Fruit fly (Drosophila melanogaster) whole organism, adult: Measurements from ENCODE around the gene CG8837.

Experiments
- CG11617 ChIP-seq: fragments of 200-800 bp; sonication (Bioruptor generic); optimal IDR thresholded peaks from 2 replicates; lab custom pipeline; 2017; ENCODE audit warnings: mild to moderate bottlenecking, missing biosample characterization, missing genetic modification reagents, missing genetic modification characterization
- CG12768 ChIP-seq: fragments of 200-800 bp; sonication (Bioruptor generic); optimal IDR thresholded peaks from 2 replicates; lab custom pipeline; 2017; ENCODE audit warnings: missing biosample characterization, missing genetic modification characterization, mild to moderate bottlenecking, moderate library complexity, missing genetic modification reagents
- CG14711 ChIP-seq: fragments of 200-800 bp; sonication (Bioruptor generic); optimal IDR thresholded peaks from 2 replicates; lab custom pipeline; 2018; ENCODE audit warnings: missing biosample characterization, mild to moderate bottlenecking, missing genetic modification characterization, moderate library complexity
- CG1620 ChIP-seq: fragments of 200-800 bp; sonication (Bioruptor generic); optimal IDR thresholded peaks from 2 replicates; lab custom pipeline; 2016; ENCODE audit warnings: missing biosample characterization, missing genetic modification characterization
- CG33017 ChIP-seq: fragments of 200-800 bp; sonication (Bioruptor generic); optimal IDR thresholded peaks from 2 replicates; lab custom pipeline; 2018; ENCODE audit warnings: missing biosample characterization, mild to moderate bottlenecking, missing genetic modification characterization, moderate library complexity
- CG5204 ChIP-seq: fragments of 200-800 bp; sonication (Bioruptor generic); optimal IDR thresholded peaks from 2 replicates; lab custom pipeline; 2016; ENCODE audit warnings: missing biosample characterization, missing genetic modification characterization
- CG7045 ChIP-seq: fragments of 200-800 bp; sonication (Bioruptor generic); optimal IDR thresholded peaks from 2 replicates; lab custom pipeline; 2017; ENCODE audit warnings: missing biosample characterization, mild to moderate bottlenecking, missing genetic modification characterization
- CG7101 ChIP-seq: fragments of 200-800 bp; sonication (Bioruptor generic); optimal IDR thresholded peaks from 2 replicates; lab custom pipeline; 2018; ENCODE audit warnings: missing biosample characterization, mild to moderate bottlenecking, missing genetic modification characterization, moderate library complexity
- Clk ChIP-seq: fragments of 200-800 bp; sonication (Bioruptor generic); optimal IDR thresholded peaks from 2 replicates; lab custom pipeline; 2017; ENCODE audit warnings: missing biosample characterization, missing genetic modification characterization
- Crg-1 ChIP-seq: fragments of 200-800 bp; sonication (Bioruptor generic); optimal IDR thresholded peaks from 2 replicates; lab custom pipeline; 2016; ENCODE audit warnings: missing biosample characterization, missing genetic modification characterization
- Hr96 ChIP-seq: fragments of 200-800 bp; sonication (Bioruptor generic); optimal IDR thresholded peaks from 2 replicates; lab custom pipeline; 2016; ENCODE audit warnings: missing biosample characterization, missing genetic modification characterization
- Mnt ChIP-seq: fragments of 200-800 bp; sonication (Bioruptor generic); optimal IDR thresholded peaks from 2 replicates; lab custom pipeline; 2016; ENCODE audit warnings: missing biosample characterization, mild to moderate bottlenecking, missing genetic modification characterization
- bab1 ChIP-seq: fragments of 200-800 bp; sonication (Bioruptor generic); optimal IDR thresholded peaks from 3 replicates; lab custom pipeline; 2019; ENCODE audit warnings: missing biosample characterization, mild to moderate bottlenecking, missing genetic modification characterization, moderate library complexity
- cic ChIP-seq: fragments of 200-800 bp; sonication (Bioruptor generic); optimal IDR thresholded peaks from 2 replicates; lab custom pipeline; 2017; ENCODE audit warnings: missing biosample characterization, mild to moderate bottlenecking, missing genetic modification characterization, moderate library complexity
- cnc ChIP-seq, 2 experiments: fragments of >200 bp; optimal IDR thresholded peaks; 2 replicates each; lab custom pipeline; 2017
- kay ChIP-seq: fragments of 200-800 bp; sonication (Bioruptor generic); peaks from one replicate; lab custom pipeline; 2016; ENCODE audit warnings: missing biosample characterization, missing genetic modification characterization, borderline replicate concordance
- ovo ChIP-seq: fragments of 200-800 bp; sonication (Bioruptor generic); optimal IDR thresholded peaks from 2 replicates; lab custom pipeline; 2016; ENCODE audit warnings: missing biosample characterization, missing genetic modification characterization
- pad ChIP-seq: fragments of 200-800 bp; sonication (Bioruptor generic); optimal IDR thresholded peaks from 3 replicates; lab custom pipeline; 2017; ENCODE audit warnings: missing biosample characterization, missing genetic modification characterization, mild to moderate bottlenecking, moderate library complexity, missing genetic modification reagents
- tj ChIP-seq: fragments of 200-800 bp; sonication (Bioruptor generic); optimal IDR thresholded peaks from 3 replicates; lab custom pipeline; 2017; ENCODE audit warnings: missing biosample characterization, mild to moderate bottlenecking, missing genetic modification characterization, moderate library complexity
- toe ChIP-seq: fragments of 200-800 bp; sonication (Bioruptor generic); optimal IDR thresholded peaks from 2 replicates; lab custom pipeline; 2016; ENCODE audit warnings: missing biosample characterization, missing genetic modification characterization

The CG8837 gene

dm6 chr2L:3368425-3368824 lies 48.4 kb downstream of the CG8837 start:
- TF ChIP-seq CG1620 (GFP tag; lab: Kevin White, UChicago) (no peak), kay (peak; percentile 94)

dm6 chr2L:3369083-3369653 lies 49.1 kb downstream of the CG8837 start:
- peak; percentile 36 for TF ChIP-seq tj
- no peak for TF ChIP-seq CG5204 (GFP tag; lab: Kevin White, UChicago)
- TF ChIP-seq Hr96 (GFP tag; lab: Kevin White, UChicago): no peak
- TF ChIP-seq ovo: no peak
- TF ChIP-seq cic: peak; percentile 83
- peak; percentile 5 for TF ChIP-seq bab1 (GFP tag; lab: Kevin White, UChicago)
- TF ChIP-seq Crg-1 (GFP tag; lab: Kevin White, UChicago): no peak
- TF ChIP-seq kay: peak; percentile 84
- peak; percentile 6 for TF ChIP-seq CG33017 (tag; lab: Kevin White, UChicago)
- peak; percentile 10 for TF ChIP-seq pad (GFP tag; lab: Kevin White, UChicago)
- TF ChIP-seq CG1620 (GFP tag; lab: Kevin White, UChicago): no peak
- TF ChIP-seq CG7045 (GFP tag; lab: Kevin White, UChicago): no peak
- TF ChIP-seq CG14711: no peak
- TF ChIP-seq CG12768 (GFP tag; lab: Kevin White, UChicago): peak; percentile 14
- TF ChIP-seq CG7101 (tag; lab: Kevin White, UChicago): no peak
- no peak for TF ChIP-seq toe (GFP tag; lab: Kevin White, UChicago)
- no peak for TF ChIP-seq Clk
- peak; percentile 20 for TF ChIP-seq CG11617 (GFP tag; lab: Kevin White, UChicago)
- TF ChIP-seq Mnt (GFP tag; lab: Kevin White, UChicago): peak; percentile 58
- no peak for TF ChIP-seq cnc (optimal IDR thresholded peaks at IDR 0.05; lab: Kevin White, UChicago)

- TF ChIP-seq tj: peak; percentile 49
- no peak for TF ChIP-seq Mnt (GFP tag; lab: Kevin White, UChicago)
- no peak for TF ChIP-seq cic
- TF ChIP-seq CG12768 (GFP tag; lab: Kevin White, UChicago): no peak
- no peak for TF ChIP-seq CG5204 (GFP tag; lab: Kevin White, UChicago)
- TF ChIP-seq CG14711: no peak
- TF ChIP-seq CG11617 (GFP tag; lab: Kevin White, UChicago): no peak
- no peak for TF ChIP-seq Hr96 (GFP tag; lab: Kevin White, UChicago)
- TF ChIP-seq kay: peak; percentile 73
- no peak for TF ChIP-seq CG33017 (tag; lab: Kevin White, UChicago)
These were observed 49.8 kb downstream of the CG8837 start for dm6 chr2L:3369822-3370221.

- no peak for TF ChIP-seq CG11617 (GFP tag; lab: Kevin White, UChicago)
- TF ChIP-seq tj: peak; percentile 92
- peak; percentile 80 for TF ChIP-seq kay
These were observed 50.9 kb downstream of the CG8837 start for dm6 chr2L:3370920-3371319.

dm6 chr2L:3371340-3371739 lies 51.3 kb downstream of the CG8837 start:
- peak; percentile 24 for TF ChIP-seq CG11617 (GFP tag; lab: Kevin White, UChicago)
- TF ChIP-seq cnc (optimal IDR thresholded peaks at IDR 0.05; lab: Kevin White, UChicago): no peak
- peak; percentile 11 for TF ChIP-seq CG7045 (GFP tag; lab: Kevin White, UChicago)
- TF ChIP-seq CG12768 (GFP tag; lab: Kevin White, UChicago): peak; percentile 35
- TF ChIP-seq CG33017 (tag; lab: Kevin White, UChicago): peak; percentile 24
- no peak for TF ChIP-seq CG7101 (tag; lab: Kevin White, UChicago)
- TF ChIP-seq kay: no peak
- TF ChIP-seq CG14711: no peak
- peak; percentile 45 for TF ChIP-seq tj
- peak; percentile 49 for TF ChIP-seq cic
- TF ChIP-seq Crg-1 (GFP tag; lab: Kevin White, UChicago): no peak
- no peak for TF ChIP-seq CG5204 (GFP tag; lab: Kevin White, UChicago)
- no peak for TF ChIP-seq ovo
- no peak for TF ChIP-seq toe (GFP tag; lab: Kevin White, UChicago)
- TF ChIP-seq pad (GFP tag; lab: Kevin White, UChicago): no peak
- TF ChIP-seq Mnt (GFP tag; lab: Kevin White, UChicago): peak; percentile 48
- no peak for TF ChIP-seq CG1620 (GFP tag; lab: Kevin White, UChicago)
- no peak for TF ChIP-seq Clk
- TF ChIP-seq bab1 (GFP tag; lab: Kevin White, UChicago): no peak
- no peak for TF ChIP-seq Hr96 (GFP tag; lab: Kevin White, UChicago)

- TF ChIP-seq kay (peak; percentile 25), CG5204 (GFP tag; lab: Kevin White, UChicago) (no peak)
These were observed 51.8 kb downstream of the CG8837 start for dm6 chr2L:3371776-3372383.

- TF ChIP-seq CG5204 (GFP tag; lab: Kevin White, UChicago) (no peak), ovo (no peak), Clk (peak; percentile 2), bab1 (GFP tag; lab: Kevin White, UChicago) (peak; percentile 18), toe (GFP tag; lab: Kevin White, UChicago) (no peak), CG1620 (GFP tag; lab: Kevin White, UChicago) (peak; percentile 35), CG11617 (GFP tag; lab: Kevin White, UChicago) (peak; percentile 23), CG7101 (tag; lab: Kevin White, UChicago) (peak; percentile 37), tj (peak; percentile 1), CG14711 (peak; percentile 13)
These were observed 52.5 kb downstream of the CG8837 start for dm6 chr2L:3372483-3372929.
